Fruit fly (Drosophila melanogaster): ENCODE results near the gene hdm.
A peak's percentile ranks its signal among the peaks of the same experiment; 100 is the strongest.

hdm gene

dm6 chrX:7901153-7902038 is 18.5 kb downstream of the hdm start, which contains the start of the genes RpS6 and bys (continued):
- TF ChIP-seq Jarid2 (GFP tag; optimal IDR thresholded peaks at IDR 0.05) (peak; percentile 49), CG8281 (tag; optimal IDR thresholded peaks at IDR 0.05) (peak; percentile 6), Oaz (GFP tag; IDR thresholded peaks at IDR 0.05) (peak; percentile 15; the same call in 1 of the 2 replicates), D (optimal IDR thresholded peaks at IDR 0.05) (no peak), D (GFP tag; optimal IDR thresholded peaks at IDR 0.05) (peak; percentile 10), CG33557 (GFP tag; optimal IDR thresholded peaks at IDR 0.05) (peak; percentile 19), MESR4 (GFP tag; optimal IDR thresholded peaks at IDR 0.05) (peak; percentile 93), CG11560 (tag; IDR thresholded peaks at IDR 0.05) (no peak), lilli (GFP tag; optimal IDR thresholded peaks at IDR 0.05) (peak; percentile 10), CG42726 (GFP tag; IDR thresholded peaks at IDR 0.05; ENCODE audit: partially characterized antibody) (peak; percentile 89; the same call in 1 of the 2 replicates), ab (GFP tag; optimal IDR thresholded peaks at IDR 0.05) (no peak), lbe (GFP tag; optimal IDR thresholded peaks at IDR 0.05) (peak; percentile 56), Six4 (GFP tag; optimal IDR thresholded peaks at IDR 0.05) (no peak), ATbp (GFP tag; optimal IDR thresholded peaks at IDR 0.05) (no peak), HLHmδ (GFP tag; optimal IDR thresholded peaks at IDR 0.05) (peak; percentile 76), CG17612 (GFP tag; IDR thresholded peaks at IDR 0.05) (no peak)

- TF ChIP-seq Oaz (GFP tag; IDR thresholded peaks at IDR 0.05) (no peak), CG6254 (GFP tag; optimal IDR thresholded peaks at IDR 0.05) (no peak), p53 (GFP tag; optimal IDR thresholded peaks at IDR 0.05) (no peak), kah (GFP tag; optimal IDR thresholded peaks at IDR 0.05) (no peak), Dfd (GFP tag; optimal IDR thresholded peaks at IDR 0.05) (no peak), otp (GFP tag; IDR thresholded peaks at IDR 0.05) (no peak), tna (GFP tag; IDR thresholded peaks at IDR 0.05; ENCODE audit: partially characterized antibody) (no peak), luna (GFP tag; optimal IDR thresholded peaks at IDR 0.05) (no peak), Lpt (GFP tag; optimal IDR thresholded peaks at IDR 0.05) (no peak), sens (GFP tag) (peak; percentile 53), CG7556 (GFP tag; optimal IDR thresholded peaks at IDR 0.05) (no peak), wor (GFP tag; IDR thresholded peaks at IDR 0.05) (no peak), Ets65A (GFP tag) (peak; percentile 65), Opbp (GFP tag; IDR thresholded peaks at IDR 0.05; ENCODE audit: partially characterized antibody) (0 out of 3 replicates have a peak, but pooled peaks have one; percentile 10), CG12744 (GFP tag; optimal IDR thresholded peaks at IDR 0.05) (no peak), Hr3 (GFP tag; optimal IDR thresholded peaks at IDR 0.05) (no peak), CG18011 (GFP tag; optimal IDR thresholded peaks at IDR 0.05) (no peak), ro (GFP tag; IDR thresholded peaks at IDR 0.05) (no peak), ci (GFP tag; IDR thresholded peaks at IDR 0.05) (no peak), az2 (GFP tag; optimal IDR thresholded peaks at IDR 0.05) (no peak)
These were observed 19.3 kb downstream of the hdm start for dm6 chrX:7900659-7901058.

dm6 chrX:7893411-7894122 is 26.4 kb downstream of the hdm start, which contains the start of the genes CG45089, ND-MNLL and p115:
CG45089 (minus strand) TSS chrX:7893798.
ND-MNLL (minus strand) TSS chrX:7893798.
p115 (plus strand) TSS chrX:7894031.
- peak; percentile 78 for TF ChIP-seq gem (tag; optimal IDR thresholded peaks at IDR 0.05)
- no peak for TF ChIP-seq cwo (GFP tag; optimal IDR thresholded peaks at IDR 0.05)
- peak; percentile 63 for TF ChIP-seq Fer1 (GFP tag; optimal IDR thresholded peaks at IDR 0.05)
- no peak for TF ChIP-seq hkb (optimal IDR thresholded peaks at IDR 0.05)
- TF ChIP-seq hkb (GFP tag; IDR thresholded peaks at IDR 0.05) = peak; percentile 49
- TF ChIP-seq CG32772 (GFP tag; IDR thresholded peaks at IDR 0.05) = peak; percentile 39; the same call in 1 of the 2 replicates
- TF ChIP-seq CG11560 (tag; IDR thresholded peaks at IDR 0.05) = no peak
- no peak for TF ChIP-seq CG2875 (GFP tag; optimal IDR thresholded peaks at IDR 0.05)
- no peak for TF ChIP-seq CG11723 (GFP tag; optimal IDR thresholded peaks at IDR 0.05)
- peak; percentile 15 for TF ChIP-seq CG5245 (GFP tag; optimal IDR thresholded peaks at IDR 0.05)
- TF ChIP-seq disco-r (GFP tag; optimal IDR thresholded peaks at IDR 0.05) = no peak
- peak; percentile 47 for TF ChIP-seq E2f2 (GFP tag; IDR thresholded peaks at IDR 0.05)
- TF ChIP-seq chif (GFP tag; optimal IDR thresholded peaks at IDR 0.05) = peak in 1 of 2 experiments; percentile 31
- TF ChIP-seq Oli (tag; optimal IDR thresholded peaks at IDR 0.05) = no peak
